Worm (Caenorhabditis elegans) whole organism, L1 larva: ENCODE results near the gene Y43C5B.2.

Source experiments
- C04F5.9 ChIP-seq: sonication (generic microtip); optimal IDR thresholded peaks from 2 replicates; lab custom pipeline; 2016; ENCODE audit warnings: missing genetic modification characterization, missing compliant biosample characterization
- C34B4.2 ChIP-seq: sonication (generic microtip); optimal IDR thresholded peaks from 2 replicates; lab custom pipeline; 2017; ENCODE audit warnings: mild to moderate bottlenecking, missing genetic modification characterization, missing compliant biosample characterization
- blmp-1 ChIP-seq: fragments of 150-350 bp; optimal IDR thresholded peaks from 2 replicates; lab custom pipeline; 2014; ENCODE audit warnings: missing biosample characterization, missing genetic modification characterization
- ceh-63 ChIP-seq: fragments of 200-800 bp; sonication (Bioruptor generic); optimal IDR thresholded peaks from 2 replicates; lab custom pipeline; 2018; ENCODE audit warnings: mild to moderate bottlenecking, missing genetic modification characterization, missing compliant biosample characterization
- ceh-8 ChIP-seq: fragments of 200-800 bp; sonication (Bioruptor generic); optimal IDR thresholded peaks from 2 replicates; lab custom pipeline; 2018; ENCODE audit warnings: mild to moderate bottlenecking, missing genetic modification characterization, moderate library complexity, missing compliant biosample characterization
- ceh-82 ChIP-seq, 3 experiments: fragments of 150-350 bp in 1 of 3; sonication (generic microtip) in 2 of 3; optimal IDR thresholded peaks; 2 replicates each; lab custom pipeline; 2014 to 2017; ENCODE audit warnings: missing biosample characterization in 3 of 3, missing genetic modification characterization in 3 of 3
- ceh-90 ChIP-seq: sonication (generic microtip); optimal IDR thresholded peaks from 2 replicates; lab custom pipeline; 2016; ENCODE audit warnings: missing genetic modification characterization, missing compliant biosample characterization
- dpl-1 ChIP-seq, 3 experiments: fragments of 150-350 bp in 2 of 3; sonication (generic microtip) in 1 of 3; optimal IDR thresholded peaks; 2 replicates each; lab custom pipeline; 2014 to 2017; ENCODE audit warnings: missing biosample characterization in 3 of 3, missing genetic modification characterization in 3 of 3, missing genetic modification reagents in 3 of 3
- dsc-1 ChIP-seq: sonication (generic microtip); optimal IDR thresholded peaks from 2 replicates; lab custom pipeline; 2016; ENCODE audit warnings: mild to moderate bottlenecking, missing genetic modification characterization, missing compliant biosample characterization
- egl-13 ChIP-seq: sonication (generic microtip); optimal IDR thresholded peaks from 2 replicates; lab custom pipeline; 2016; ENCODE audit warnings: missing genotype, missing genetic modification reagents, missing genetic modification characterization, missing compliant biosample characterization
- ets-5 ChIP-seq: fragments of 200-800 bp; sonication (Bioruptor generic); IDR thresholded peaks from 2 replicates; pipeline ENCODE4 v1.3.6; 2022; ENCODE audit warnings: missing genetic modification characterization, missing compliant biosample characterization
- fkh-10 ChIP-seq: sonication (generic microtip); optimal IDR thresholded peaks from 2 replicates; lab custom pipeline; 2017; ENCODE audit warnings: missing biosample characterization, missing genetic modification reagents, missing genetic modification characterization
- fkh-8 ChIP-seq: sonication (generic microtip); optimal IDR thresholded peaks from 2 replicates; lab custom pipeline; 2016; ENCODE audit warnings: mild to moderate bottlenecking, missing genetic modification characterization, missing compliant biosample characterization
- fos-1 ChIP-seq: fragments of 150-350 bp; optimal IDR thresholded peaks from 2 replicates; lab custom pipeline; 2014; ENCODE audit warnings: missing biosample characterization, missing genetic modification characterization
- grh-1 ChIP-seq: fragments of 200-800 bp; sonication (Bioruptor generic); IDR thresholded peaks from 2 replicates; pipeline ENCODE4 v1.3.6; 2022; ENCODE audit warnings: missing genetic modification reagents, missing genetic modification characterization, missing compliant biosample characterization
- hlh-4 ChIP-seq: sonication (generic microtip); optimal IDR thresholded peaks from 2 replicates; lab custom pipeline; 2016; ENCODE audit warnings: mild to moderate bottlenecking, missing genetic modification characterization, missing compliant biosample characterization
- hpl-2 ChIP-seq: fragments of 150-350 bp; optimal IDR thresholded peaks from 2 replicates; lab custom pipeline; 2014; ENCODE audit warnings: missing biosample characterization, missing genetic modification reagents, missing genetic modification characterization
- irx-1 ChIP-seq: sonication (generic microtip); optimal IDR thresholded peaks from 2 replicates; lab custom pipeline; 2016; ENCODE audit warnings: missing genetic modification characterization, missing compliant biosample characterization
- isw-1 ChIP-seq: fragments of 200-800 bp; sonication (Bioruptor generic); IDR thresholded peaks from 2 replicates; pipeline ENCODE4 v1.3.6; 2022; ENCODE audit warnings: missing genetic modification characterization, missing compliant biosample characterization
- lin-14 ChIP-seq: fragments of 200-800 bp; sonication (Bioruptor generic); optimal IDR thresholded peaks from 2 replicates; lab custom pipeline; 2018; ENCODE audit warnings: mild to moderate bottlenecking, missing genetic modification characterization, moderate library complexity, missing compliant biosample characterization
- lin-15B ChIP-seq: fragments of 150-350 bp; sonication (generic microtip); optimal IDR thresholded peaks from 3 replicates; lab custom pipeline; 2014; ENCODE audit warnings: missing biosample characterization, missing genetic modification characterization
- lin-39 ChIP-seq: fragments of 150-350 bp; optimal IDR thresholded peaks from 2 replicates; lab custom pipeline; 2014; ENCODE audit warnings: missing biosample characterization, missing genetic modification reagents, missing genetic modification characterization
- lsy-2 ChIP-seq, 2 experiments: fragments of 150-350 bp; optimal IDR thresholded peaks; 2 replicates each; lab custom pipeline; 2014; ENCODE audit warnings: missing biosample characterization in 2 of 2, missing genetic modification characterization in 2 of 2
- mab-9 ChIP-seq: fragments of 200-800 bp; sonication (Bioruptor generic); IDR thresholded peaks from 2 replicates; pipeline ENCODE4 v1.3.6; 2022; ENCODE audit warnings: missing genetic modification reagents, missing genetic modification characterization, missing compliant biosample characterization
- mep-1 ChIP-seq: fragments of 150-350 bp; optimal IDR thresholded peaks from 2 replicates; lab custom pipeline; 2014; ENCODE audit warnings: missing biosample characterization, missing genetic modification characterization
- nhr-11 ChIP-seq: fragments of 150-350 bp; optimal IDR thresholded peaks from 2 replicates; lab custom pipeline; 2014; ENCODE audit warnings: missing biosample characterization, missing genetic modification characterization
- nhr-12 ChIP-seq: sonication (generic microtip); optimal IDR thresholded peaks from 2 replicates; lab custom pipeline; 2017; ENCODE audit warnings: missing biosample characterization, missing genetic modification characterization
- nhr-19 ChIP-seq: fragments of 200-800 bp; sonication (Bioruptor generic); conservative IDR thresholded peaks from 2 replicates; pipeline ENCODE4 v1.3.6; 2022; ENCODE audit warnings: missing genetic modification characterization, missing compliant biosample characterization
- nhr-20 ChIP-seq: sonication (generic microtip); optimal IDR thresholded peaks from 2 replicates; lab custom pipeline; 2016; ENCODE audit warnings: mild to moderate bottlenecking, missing genetic modification characterization, missing compliant biosample characterization
- nhr-47 ChIP-seq: sonication (generic microtip); optimal IDR thresholded peaks from 2 replicates; lab custom pipeline; 2016; ENCODE audit warnings: mild to moderate bottlenecking, missing genetic modification characterization, moderate library complexity, missing compliant biosample characterization
- nhr-71 ChIP-seq: sonication (generic microtip); optimal IDR thresholded peaks from 2 replicates; lab custom pipeline; 2016; ENCODE audit warnings: mild to moderate bottlenecking, missing genetic modification characterization, moderate library complexity, missing compliant biosample characterization
- nhr-77 ChIP-seq: fragments of 150-350 bp; optimal IDR thresholded peaks from 2 replicates; lab custom pipeline; 2014; ENCODE audit warnings: missing biosample characterization, missing genetic modification characterization
- pax-3 ChIP-seq: fragments of 200-800 bp; sonication (Bioruptor generic); optimal IDR thresholded peaks from 2 replicates; lab custom pipeline; 2018; ENCODE audit warnings: mild to moderate bottlenecking, missing genetic modification characterization, moderate library complexity, missing compliant biosample characterization
- rnt-1 ChIP-seq: sonication (generic microtip); optimal IDR thresholded peaks from 2 replicates; lab custom pipeline; 2016; ENCODE audit warnings: mild to moderate bottlenecking, missing genetic modification characterization, moderate library complexity, missing compliant biosample characterization
- snpc-4 ChIP-seq: fragments of 150-350 bp; optimal IDR thresholded peaks from 2 replicates; lab custom pipeline; 2014; ENCODE audit warnings: missing biosample characterization, missing genetic modification characterization
- sox-4 ChIP-seq: sonication (generic microtip); optimal IDR thresholded peaks from 2 replicates; lab custom pipeline; 2016; ENCODE audit warnings: missing genetic modification characterization, missing compliant biosample characterization
- sup-37 ChIP-seq: fragments of 200-800 bp; sonication (Bioruptor generic); optimal IDR thresholded peaks from 2 replicates; lab custom pipeline; 2018; ENCODE audit warnings: mild to moderate bottlenecking, missing genetic modification characterization, missing compliant biosample characterization
- swsn-7 ChIP-seq: sonication (generic microtip); optimal IDR thresholded peaks from 2 replicates; lab custom pipeline; 2016; ENCODE audit warnings: missing genetic modification characterization, missing compliant biosample characterization
- tbx-2 ChIP-seq: sonication (generic microtip); optimal IDR thresholded peaks from 2 replicates; lab custom pipeline; 2016; ENCODE audit warnings: missing genetic modification characterization, missing compliant biosample characterization
- unc-30 ChIP-seq: sonication (generic microtip); optimal IDR thresholded peaks from 2 replicates; lab custom pipeline; 2017; ENCODE audit warnings: missing biosample characterization, missing genetic modification characterization
- unc-62 ChIP-seq: fragments of 150-350 bp; optimal IDR thresholded peaks from 2 replicates; lab custom pipeline; 2014; ENCODE audit warnings: missing biosample characterization, missing genetic modification reagents, missing genetic modification characterization
- unc-86 ChIP-seq: sonication (generic microtip); optimal IDR thresholded peaks from 2 replicates; lab custom pipeline; 2016; ENCODE audit warnings: missing genetic modification characterization, missing compliant biosample characterization
- unc-98 ChIP-seq: fragments of 200-800 bp; sonication (Bioruptor generic); IDR thresholded peaks from 2 replicates; pipeline ENCODE4 v1.3.6; 2022; ENCODE audit warnings: missing genetic modification characterization, missing compliant biosample characterization
- vab-15 ChIP-seq: sonication (generic microtip); optimal IDR thresholded peaks from 2 replicates; lab custom pipeline; 2017; ENCODE audit warnings: missing genotype, mild to moderate bottlenecking, missing genetic modification characterization, missing compliant biosample characterization
- zag-1 ChIP-seq: fragments of 150-350 bp; optimal IDR thresholded peaks from 2 replicates; lab custom pipeline; 2014; ENCODE audit warnings: missing biosample characterization, missing genetic modification characterization
- ztf-4 ChIP-seq: fragments of 150-350 bp; optimal IDR thresholded peaks from 2 replicates; lab custom pipeline; 2014; ENCODE audit warnings: missing biosample characterization, missing genetic modification characterization

Y43C5B.2 gene

DNA sequence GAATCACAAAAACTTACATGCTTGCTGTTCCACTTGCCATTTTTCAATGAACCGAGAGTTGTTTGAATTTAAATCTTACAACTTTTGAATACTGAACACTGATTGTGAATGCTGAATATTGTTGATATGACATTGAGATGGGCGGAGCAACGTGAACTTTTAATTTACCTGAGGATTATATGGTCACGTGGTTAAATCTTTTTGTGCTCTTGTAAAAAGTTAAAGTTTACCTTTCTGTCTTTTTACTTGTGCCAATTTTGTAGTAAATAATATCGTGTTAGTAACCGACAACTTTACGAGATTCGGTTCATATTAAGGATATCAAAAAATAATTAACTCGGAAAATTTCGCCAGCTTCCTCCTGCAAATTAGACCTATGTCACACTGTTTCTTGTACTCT, at the start of gene Y43C5B.2:
TSS of gene Y43C5B.2 (minus strand) at position 101 of the 400 bp plus-strand sequence.
- TF ChIP-seq fos-1 (tag; lab: Kevin White, UChicago) (no peak), fkh-10 (no peak), nhr-11 (tag; lab: Kevin White, UChicago) (no peak), vab-15 (tag; lab: Kevin White, UChicago) (no peak), ets-5 (GFP tag; lab: Robert Waterston, UW) (no peak), swsn-7 (no peak), nhr-20 (no peak), nhr-77 (no peak), pax-3 (tag; lab: Kevin White, UChicago) (no peak), zag-1 (tag; lab: Kevin White, UChicago) (no peak), dpl-1 (GFP tag; optimal IDR thresholded peaks at IDR 0.05; lab: Kevin White, UChicago) (no peak), C04F5.9 (tag; lab: Kevin White, UChicago) (no peak), sox-4 (tag; lab: Kevin White, UChicago) (no peak), nhr-12 (tag; lab: Kevin White, UChicago) (no peak), lin-14 (GFP tag; lab: Kevin White, UChicago) (no peak), snpc-4 (no peak), blmp-1 (tag; lab: Kevin White, UChicago) (no peak)

DNA sequence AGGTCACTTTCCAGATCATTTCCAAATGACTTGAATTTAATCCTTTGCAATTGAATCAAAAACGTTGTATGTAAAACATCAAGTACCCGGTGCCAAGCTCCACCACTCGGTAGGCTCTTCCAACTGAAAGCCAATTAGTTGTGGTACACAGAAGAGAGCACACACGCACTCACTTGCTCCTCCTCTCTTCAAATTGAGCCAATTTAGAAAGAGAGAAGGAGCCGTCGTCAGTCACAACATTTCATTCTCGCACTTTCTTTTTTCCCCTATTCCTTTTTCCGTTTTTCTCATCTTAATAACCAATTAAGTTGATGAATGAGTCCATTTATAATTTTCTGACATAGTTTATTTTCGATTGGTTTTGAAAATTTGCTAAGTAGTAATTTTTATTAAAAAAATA, 46.1 kb upstream of the Y43C5B.2 start:
- TF ChIP-seq C34B4.2, result no peak
- TF ChIP-seq nhr-12 (tag; lab: Kevin White, UChicago), result no peak
- TF ChIP-seq dsc-1 (tag; lab: Kevin White, UChicago), result no peak
- TF ChIP-seq nhr-20, result no peak
- TF ChIP-seq blmp-1 (tag; lab: Kevin White, UChicago), result no peak
- peak; percentile 12 for TF ChIP-seq fkh-10
- TF ChIP-seq ceh-90 (tag; lab: Kevin White, UChicago), result no peak
- no peak for TF ChIP-seq vab-15 (tag; lab: Kevin White, UChicago)
- TF ChIP-seq lsy-2 (tag; optimal IDR thresholded peaks at IDR 0.05; lab: Kevin White, UChicago), result peak in 1 of 2 experiments; percentile 19
- peak; percentile 17 for TF ChIP-seq tbx-2 (tag; lab: Kevin White, UChicago)
- peak; percentile 78 for TF ChIP-seq lin-14 (GFP tag; lab: Kevin White, UChicago)
- no peak for TF ChIP-seq hpl-2 (GFP tag; lab: Kevin White, UChicago)
- TF ChIP-seq nhr-19, result no peak
- TF ChIP-seq lin-39 (tag; lab: Kevin White, UChicago), result no peak
- peak; percentile 34 for TF ChIP-seq nhr-47 (tag; lab: Kevin White, UChicago)
- TF ChIP-seq nhr-71, result peak; percentile 46
- TF ChIP-seq isw-1 (GFP tag; lab: Robert Waterston, UW), result no peak
- TF ChIP-seq ceh-63 (GFP tag; lab: Kevin White, UChicago), result peak; percentile 12
- TF ChIP-seq ceh-8 (GFP tag; lab: Kevin White, UChicago), result peak; percentile 63
- no peak for TF ChIP-seq swsn-7
- TF ChIP-seq snpc-4, result no peak

DNA sequence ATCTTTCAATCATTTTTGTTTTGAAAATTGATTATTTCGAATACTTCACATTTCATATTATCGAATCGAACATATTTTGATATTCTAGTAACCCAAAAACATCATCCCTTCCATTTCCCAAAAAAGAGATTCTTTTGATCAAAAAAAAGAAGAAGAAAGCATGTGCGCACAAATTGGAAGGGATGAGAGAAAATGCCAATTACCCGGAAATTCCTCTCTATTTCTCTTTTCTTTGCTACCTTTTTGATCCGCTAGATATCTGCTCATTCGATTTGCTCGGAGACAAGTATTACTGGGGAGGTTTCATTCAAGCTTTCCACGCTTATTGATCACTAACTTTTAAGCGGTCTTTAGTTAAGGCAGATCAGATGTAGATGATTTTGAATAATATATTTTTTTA, 44.7 kb upstream of the Y43C5B.2 start:
- no peak for TF ChIP-seq unc-98
- no peak for TF ChIP-seq unc-86 (tag; lab: Kevin White, UChicago)
- no peak for TF ChIP-seq hlh-4 (tag; lab: Kevin White, UChicago)
- peak; percentile 24 for TF ChIP-seq nhr-71
- TF ChIP-seq dsc-1 (tag; lab: Kevin White, UChicago), result peak; percentile 54
- peak; percentile 63 for TF ChIP-seq fkh-10
- peak; percentile 3 for TF ChIP-seq tbx-2 (tag; lab: Kevin White, UChicago)
- TF ChIP-seq fkh-8 (tag; lab: Kevin White, UChicago), result peak; percentile 44
- TF ChIP-seq unc-62 (GFP tag; lab: Kevin White, UChicago), result no peak
- TF ChIP-seq unc-30 (tag; lab: Kevin White, UChicago), result no peak
- peak; percentile 77 for TF ChIP-seq lin-14 (GFP tag; lab: Kevin White, UChicago)
- peak; percentile 14 for TF ChIP-seq nhr-47 (tag; lab: Kevin White, UChicago)
- TF ChIP-seq, all 84 proteins: peak for 7

DNA sequence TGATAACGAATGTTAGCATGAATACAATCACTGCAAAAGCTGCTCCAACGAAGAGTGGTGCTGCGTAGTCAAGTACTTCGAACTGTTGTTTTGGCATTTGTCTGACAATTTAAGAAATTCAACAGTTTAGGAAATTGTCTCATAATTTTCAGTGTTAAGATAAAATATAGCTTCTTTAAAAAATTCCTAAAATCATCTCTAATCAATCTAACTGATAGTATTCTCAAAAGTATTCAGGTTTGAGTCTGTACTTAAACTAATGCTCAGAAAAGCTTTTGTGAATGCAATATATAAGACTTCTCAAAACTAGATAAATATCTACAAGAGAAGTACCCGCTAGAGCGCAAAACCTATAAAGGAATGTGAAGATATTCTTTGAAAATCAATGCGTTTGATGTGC, 42.7 kb upstream of the Y43C5B.2 start, which contains the start of gene R10H10.4:
TSS of gene R10H10.4 (minus strand) at position 101 of the 400 bp plus-strand sequence.
- TF ChIP-seq ztf-4 (tag; lab: Kevin White, UChicago) (no peak), egl-13 (no peak), ceh-82 (tag; optimal IDR thresholded peaks at IDR 0.05; lab: Kevin White, UChicago) (no peak), sup-37 (GFP tag; lab: Kevin White, UChicago) (no peak), mep-1 (tag; lab: Kevin White, UChicago) (no peak), irx-1 (no peak), lin-15B (tag; lab: Kevin White, UChicago) (no peak), rnt-1 (tag; lab: Kevin White, UChicago) (no peak), C04F5.9 (tag; lab: Kevin White, UChicago) (no peak), mab-9 (GFP tag; lab: Robert Waterston, UW) (no peak), grh-1 (no peak)
